Fruit fly (Drosophila melanogaster) ovary, adult (tissue): ENCODE results near the gene Taf6.

Experiments
- CG17801 ChIP-seq: fragments of 200-800 bp; optimal IDR thresholded peaks from 2 replicates; lab custom pipeline; 2019; ENCODE audit warnings: missing biosample characterization, mild to moderate bottlenecking, missing genetic modification characterization, moderate library complexity; ENCODE audit not compliant: partially characterized antibody

Gene Taf6

dm6 chr3L:19564905-19565700 is 33.8 kb upstream of the Taf6 start:
- no peak for TF ChIP-seq CG17801

- no peak for TF ChIP-seq CG17801
Measured at dm6 chr3L:19566127-19566526, 32.8 kb upstream of the Taf6 start.

dm6 chr3L:19568999-19569398 is 29.9 kb upstream of the Taf6 start:
- no peak for TF ChIP-seq CG17801

DNA sequence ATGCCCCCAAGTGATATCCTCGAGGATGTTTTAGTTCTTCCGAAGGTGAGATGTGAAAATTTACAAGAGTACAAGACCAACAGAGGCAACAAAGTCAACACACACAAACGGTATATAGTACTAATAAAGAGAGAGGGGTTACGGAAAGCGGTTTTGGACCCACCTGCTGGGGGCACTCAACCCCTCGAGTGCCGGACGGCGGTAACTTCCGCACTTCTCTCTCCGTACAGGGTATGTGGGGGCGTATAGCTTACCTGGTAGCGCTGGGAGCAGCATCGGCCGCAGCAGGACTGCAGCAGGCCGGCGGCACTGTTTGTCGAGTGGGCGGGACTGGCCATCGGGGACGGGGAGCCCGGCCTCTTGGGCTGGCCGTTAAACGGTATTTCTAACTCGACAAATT is 29.5 kb upstream of the Taf6 start:
- TF ChIP-seq CG17801: no peak

DNA sequence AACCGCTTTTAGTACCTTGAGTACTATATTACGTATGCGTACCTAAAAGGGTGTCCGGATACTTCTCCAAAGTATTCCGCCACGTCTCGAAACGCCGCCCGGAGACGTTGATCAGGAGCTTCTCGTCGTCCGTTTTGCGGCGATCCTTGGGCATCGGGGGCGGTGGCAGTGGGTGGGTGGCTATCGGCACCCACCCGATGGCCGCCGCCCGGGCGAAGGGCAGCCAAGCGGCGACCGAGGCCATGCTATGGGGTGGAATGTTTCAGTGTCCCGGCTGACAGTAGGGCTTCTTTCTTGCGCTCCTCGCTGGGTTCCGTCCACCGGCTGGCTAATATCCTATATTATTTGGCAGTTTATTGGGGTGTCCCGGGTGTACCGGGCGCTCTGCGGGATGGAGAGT is 24.4 kb upstream of the Taf6 start:
- TF ChIP-seq CG17801: no peak

dm6 chr3L:19575650-19576049 is 23.2 kb upstream of the Taf6 start:
- no peak for TF ChIP-seq CG17801

dm6 chr3L:19579346-19579745 is 19.5 kb upstream of the Taf6 start:
- no peak for TF ChIP-seq CG17801

dm6 chr3L:19580709-19581227 is 18.1 kb upstream of the Taf6 start:
- no peak for TF ChIP-seq CG17801

DNA sequence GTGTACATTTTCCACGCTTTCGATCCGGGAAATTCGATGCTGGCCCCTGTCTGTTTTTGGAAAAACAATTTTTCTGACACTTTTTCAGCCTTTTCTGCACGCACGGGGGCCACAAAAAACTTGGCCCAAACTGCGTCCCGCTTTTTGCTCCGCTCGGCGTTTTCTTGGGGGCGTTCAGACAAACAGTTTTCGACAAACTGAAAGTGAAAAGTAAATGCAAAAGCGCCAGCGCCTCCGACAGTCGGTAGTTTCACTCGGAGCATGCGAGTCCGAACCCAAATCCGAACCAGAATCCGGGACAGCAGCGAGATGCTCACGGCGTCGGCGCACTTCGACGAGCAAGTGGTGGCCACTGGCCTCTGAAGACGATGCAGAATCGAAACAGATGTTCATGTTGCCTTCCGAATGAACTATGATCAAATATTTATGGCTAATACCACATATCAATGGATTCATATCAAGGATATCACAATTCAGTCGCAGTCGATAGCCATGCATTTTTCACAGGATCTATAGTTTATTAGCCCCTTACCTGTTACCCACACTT is 14.4 kb upstream of the Taf6 start, which contains the start of gene Shal:
Gene Shal (minus strand): TSS at position 200 of the 547 bp plus-strand sequence.
- TF ChIP-seq CG17801: no peak

dm6 chr3L:19585979-19586378 is 12.9 kb upstream of the Taf6 start, which contains the start of the genes CG9231 and CG9330:
Gene CG9231 (minus strand): TSS chr3L:19586003.
Gene CG9330 (plus strand): TSS chr3L:19586253.
- peak; percentile 20 for TF ChIP-seq CG17801

- TF ChIP-seq CG17801: peak; percentile 100
Measured at dm6 chr3L:19590422-19590821, 8.5 kb upstream of the Taf6 start, which contains the start of gene CG14100. Gene CG14100 (minus strand): TSS chr3L:19590524.

dm6 chr3L:19601413-19601812 is 2.5 kb downstream of the Taf6 start, which contains the start of gene CG9368:
Gene CG9368 (plus strand): TSS chr3L:19601633.
- no peak for TF ChIP-seq CG17801

- TF ChIP-seq CG17801: no peak
Measured at dm6 chr3L:19605974-19606497, 7.1 kb downstream of the Taf6 start, which contains the start of the genes lush and CG9372. Gene lush (minus strand): TSS chr3L:19606090. Gene CG9372 (plus strand): TSS chr3L:19606208.

DNA sequence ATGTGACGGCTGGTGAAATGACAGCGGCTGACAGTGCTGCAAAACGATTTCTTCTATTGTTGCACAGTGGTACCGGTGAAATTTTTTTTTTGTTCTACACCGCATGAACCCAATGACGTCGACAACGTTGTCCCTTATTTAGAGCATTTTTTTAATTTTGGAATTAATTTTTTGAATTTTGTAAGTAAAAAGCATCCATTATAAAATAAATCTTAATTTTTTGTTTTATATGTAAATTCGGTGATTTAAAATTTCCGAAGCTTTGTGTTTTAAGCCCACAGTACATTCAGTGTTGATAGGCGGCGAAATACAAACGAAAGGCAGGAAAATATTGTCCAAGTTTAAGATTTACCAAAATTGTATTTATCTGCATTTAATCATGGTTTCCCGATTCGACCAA is 13.3 kb downstream of the Taf6 start, which contains the start of the genes Lon and PIG-F:
Gene Lon (minus strand): TSS at position 28 of the 400 bp plus-strand sequence.
Gene PIG-F (plus strand): TSS at position 284 of the 400 bp plus-strand sequence.
- peak; percentile 99 for TF ChIP-seq CG17801

DNA sequence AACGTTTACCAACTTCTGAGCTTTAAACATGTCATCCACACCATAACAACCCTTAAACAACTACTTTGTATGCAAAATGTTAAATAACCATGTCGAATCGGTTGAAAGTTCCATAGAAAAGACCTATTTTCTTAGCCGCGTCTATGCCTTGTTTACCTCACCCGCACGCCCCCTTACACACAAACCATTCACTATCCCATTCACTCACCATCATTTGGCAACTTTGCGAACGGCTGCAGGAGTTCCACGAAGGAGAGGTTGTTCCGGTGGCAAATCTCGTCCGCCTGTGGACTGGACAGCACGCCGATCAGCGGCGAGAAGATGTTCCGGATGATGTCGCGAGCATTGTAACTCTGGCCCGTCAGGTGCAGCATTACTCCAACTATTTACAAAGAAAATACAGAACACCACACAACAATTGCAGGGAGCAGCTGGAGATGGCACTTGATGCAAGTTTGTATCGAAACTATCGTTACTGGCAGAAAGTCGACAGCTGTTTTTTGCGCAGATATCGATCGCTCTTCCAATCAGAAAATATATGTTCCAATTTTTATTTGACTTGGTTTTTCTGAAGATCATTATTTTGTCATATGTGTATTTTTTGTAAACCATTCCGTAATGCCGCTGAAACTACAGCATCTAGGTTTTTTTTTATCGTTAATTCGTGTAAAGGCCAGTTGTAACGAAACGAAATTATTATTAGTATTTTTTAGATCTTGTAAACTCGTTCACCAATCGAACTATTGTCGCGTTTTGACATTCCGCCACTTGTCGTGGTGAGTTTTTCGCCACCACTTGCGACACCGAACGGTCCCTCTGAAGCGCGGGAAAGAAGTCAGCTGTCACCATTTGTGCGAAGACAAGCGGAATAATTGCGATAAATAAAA is 19.4 kb downstream of the Taf6 start, which contains the start of gene asf1:
Gene asf1 (plus strand): TSS at position 823 of the 887 bp plus-strand sequence.
- no peak for TF ChIP-seq CG17801

DNA sequence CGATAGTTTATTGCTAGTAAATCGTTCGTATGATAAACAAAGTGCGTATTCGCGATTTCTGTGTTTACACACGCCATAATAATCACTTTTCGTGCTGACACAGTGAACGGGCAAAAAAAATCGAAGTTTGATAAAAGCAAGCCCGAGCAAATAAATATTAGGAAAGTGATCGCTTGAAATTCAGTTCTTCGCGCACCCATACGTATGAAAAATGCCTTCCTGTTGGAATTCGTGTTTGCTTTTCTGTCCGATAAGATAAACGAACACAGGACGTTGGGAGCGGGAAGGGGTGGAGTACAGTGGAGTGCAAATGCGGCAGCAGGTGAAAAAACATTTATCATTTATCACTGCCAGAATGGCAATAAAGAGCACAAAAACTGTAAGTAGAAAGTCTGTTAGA is 31.8 kb downstream of the Taf6 start:
- no peak for TF ChIP-seq CG17801
